Fruit fly (Drosophila melanogaster) whole organism, larva: ENCODE measurements around the gene CG7381.

ENCODE experiments used
- noc ChIP-seq: fragments of 200-800 bp; sonication (Bioruptor generic); optimal IDR thresholded peaks from 3 replicates; lab custom pipeline; 2019; ENCODE audit warnings: missing biosample characterization, mild to moderate bottlenecking, missing genetic modification characterization, moderate library complexity

The CG7381 gene

DNA sequence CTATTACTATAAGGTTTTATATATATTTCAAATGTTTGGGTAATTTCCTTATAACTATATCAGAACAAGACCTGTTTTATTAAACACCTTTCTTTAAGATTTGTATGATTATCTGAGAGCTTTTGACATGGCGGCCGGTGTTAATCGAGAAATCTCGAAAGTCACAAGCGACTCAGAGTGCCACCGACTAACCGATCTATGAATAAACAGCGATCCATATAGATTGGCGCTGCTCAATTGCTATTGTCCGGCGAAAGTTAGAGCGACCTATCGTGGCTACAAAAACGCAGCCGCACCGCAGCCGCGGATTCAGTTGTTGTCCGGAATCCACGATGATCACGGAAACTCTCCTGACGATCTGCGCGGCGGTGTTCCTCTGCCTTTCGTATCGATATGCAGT is 13.8 kb downstream of the CG7381 start, which contains the start of gene Cyp304a1:
Gene Cyp304a1, plus strand, starts transcription at position 301 of the 400 bp plus-strand sequence.
- TF ChIP-seq noc (tag; lab: Kevin White, UChicago): no peak

DNA sequence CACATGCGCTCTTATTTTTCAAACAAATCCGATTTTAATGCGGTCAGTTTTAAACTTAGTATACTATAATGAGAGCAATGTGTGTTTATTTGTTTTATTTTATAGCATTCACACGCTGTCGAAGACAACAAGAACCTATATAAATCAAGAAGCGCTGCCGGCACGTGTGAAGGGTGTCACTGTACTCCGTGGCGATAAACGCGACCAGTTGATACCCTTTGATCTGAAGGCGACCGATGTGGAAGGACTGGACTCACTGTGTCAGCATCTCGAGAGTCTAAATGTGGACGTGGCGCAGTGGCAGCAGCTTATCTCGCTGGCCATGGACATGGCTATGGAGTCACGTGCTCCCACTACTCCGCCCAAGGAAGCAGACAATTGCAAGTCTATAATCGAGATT is 14.7 kb downstream of the CG7381 start:
- no peak for TF ChIP-seq noc (tag; lab: Kevin White, UChicago)

DNA sequence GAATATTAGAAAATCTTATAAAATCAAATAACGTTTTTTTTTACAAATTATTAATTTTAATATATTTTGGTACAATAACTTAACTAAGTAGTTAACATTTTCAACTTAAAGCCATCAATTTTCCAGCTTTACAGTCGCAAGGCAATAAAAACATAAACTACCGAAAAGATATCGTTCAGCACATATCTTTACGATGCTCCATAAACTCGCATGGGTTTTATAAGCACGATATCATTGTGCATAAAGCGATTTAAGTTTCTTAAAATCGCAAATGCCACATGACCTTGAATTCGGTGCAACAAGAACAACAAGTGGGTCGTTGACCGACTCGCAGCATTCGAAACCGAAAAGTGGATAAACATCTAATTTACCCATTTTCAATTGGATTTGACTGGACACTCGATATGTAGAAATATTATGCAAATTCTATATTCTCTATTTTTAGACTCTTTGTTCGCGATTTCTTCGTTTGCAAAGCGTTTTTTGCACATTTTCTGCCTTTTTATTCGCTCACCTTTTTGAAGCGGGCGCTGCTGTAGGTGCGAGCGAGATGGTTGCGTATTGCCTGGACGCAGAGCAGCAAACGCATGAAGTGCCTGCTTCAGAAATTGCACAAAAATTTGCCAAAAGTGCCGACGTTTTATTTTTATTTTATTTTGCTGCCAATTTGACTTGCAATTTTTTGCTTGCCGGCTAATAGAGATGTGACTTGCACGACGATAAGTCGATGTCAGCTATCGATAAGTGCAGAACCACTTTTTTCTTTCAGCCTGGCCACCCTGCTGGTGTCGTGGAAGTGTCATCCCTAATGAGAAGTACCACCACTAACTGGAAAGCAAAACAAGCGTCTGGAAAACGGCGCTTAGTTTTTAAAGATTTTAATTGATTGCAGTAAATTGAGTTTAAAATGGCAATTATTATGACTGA is 16.1 kb downstream of the CG7381 start, which contains the start of gene Spc25:
Gene Spc25, plus strand, starts transcription at position 817 of the 927 bp plus-strand sequence.
- TF ChIP-seq noc (tag; lab: Kevin White, UChicago): no peak

DNA sequence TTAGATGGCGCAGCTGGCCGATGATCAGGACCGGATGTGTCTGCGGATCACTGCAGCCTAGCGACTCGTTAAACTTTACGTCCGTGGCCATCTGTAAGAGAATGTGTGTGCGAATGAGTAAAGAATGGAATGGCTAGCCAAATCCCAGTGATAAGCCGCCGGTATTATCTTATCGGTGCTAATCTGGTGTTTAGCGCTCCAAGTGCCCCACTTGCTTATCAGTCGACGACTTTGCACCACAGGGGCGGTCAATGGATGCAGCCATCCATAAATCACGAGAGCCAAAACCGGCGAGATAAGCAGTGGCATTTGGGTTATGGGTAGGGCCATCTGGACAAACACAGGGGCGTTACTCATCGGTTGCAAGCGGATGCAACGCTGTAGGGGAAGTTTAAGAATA is 17.0 kb downstream of the CG7381 start:
- peak; percentile 55 for TF ChIP-seq noc (tag; lab: Kevin White, UChicago)

DNA sequence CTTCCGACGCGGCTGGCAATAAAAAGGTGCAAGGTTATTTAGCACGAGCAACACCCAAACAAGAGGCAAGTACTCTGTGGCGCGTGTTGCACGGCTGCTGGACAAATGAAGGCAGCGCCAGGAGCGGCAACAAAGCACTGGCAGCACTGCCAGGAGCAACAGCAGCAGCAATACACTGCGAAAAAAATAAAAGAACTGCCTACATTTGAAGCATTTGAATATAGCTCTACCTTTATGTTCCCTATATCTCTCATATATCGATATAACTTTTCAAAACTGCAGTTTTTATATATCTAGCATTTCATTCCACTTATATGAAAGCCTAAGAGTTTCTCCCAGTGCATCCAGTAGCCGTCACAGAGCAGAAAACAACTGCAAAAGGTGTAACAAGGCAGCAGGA is 19.9 kb downstream of the CG7381 start:
- TF ChIP-seq noc (tag; lab: Kevin White, UChicago): no peak
